Worm (Caenorhabditis elegans): ENCODE results near the gene cwp-5.

The cwp-5 gene

DNA sequence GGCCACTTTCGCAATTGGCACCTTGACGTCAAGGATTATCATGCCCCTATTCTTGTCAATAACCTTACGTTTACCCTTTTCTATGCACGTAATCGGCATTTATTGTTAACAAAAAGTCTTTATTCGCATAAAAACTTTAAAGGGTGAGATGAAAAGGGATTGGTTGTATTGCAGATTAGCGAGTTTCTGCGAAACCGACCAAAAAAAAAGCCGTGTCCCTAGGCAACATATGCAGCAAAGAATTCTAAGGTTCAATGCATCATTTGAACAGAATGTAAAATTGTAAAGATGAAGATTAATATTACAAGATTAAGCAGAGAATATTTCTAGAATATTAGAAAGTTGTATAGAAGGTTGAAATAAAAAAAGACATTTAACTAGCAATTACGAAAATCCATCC is 7.7 kb downstream of the cwp-5 start:
- peak; percentile 84 for TF ChIP-seq pax-3 (tag; optimal IDR thresholded peaks at IDR 0.05)
- TF ChIP-seq dsc-1 (tag; optimal IDR thresholded peaks at IDR 0.05), result peak; percentile 90
- TF ChIP-seq sup-37 (GFP tag; optimal IDR thresholded peaks at IDR 0.05), result no peak
- no peak for TF ChIP-seq Y116A8C.19 (tag; optimal IDR thresholded peaks at IDR 0.05; ENCODE audit: borderline replicate concordance)
- peak; percentile 38 for TF ChIP-seq fkh-8 (tag; optimal IDR thresholded peaks at IDR 0.05)
- no peak for TF ChIP-seq unc-98 (GFP tag; IDR thresholded peaks at IDR 0.05)
- peak; percentile 72 for TF ChIP-seq sox-4 (tag; optimal IDR thresholded peaks at IDR 0.05)
- TF ChIP-seq nhr-47 (tag; optimal IDR thresholded peaks at IDR 0.05), result peak; percentile 17
- TF ChIP-seq nhr-11 (tag; optimal IDR thresholded peaks at IDR 0.05), result peak; percentile 28
- no peak for TF ChIP-seq ama-1 (optimal IDR thresholded peaks at IDR 0.05)
- no peak for TF ChIP-seq efl-1 (optimal IDR thresholded peaks at IDR 0.05)
- TF ChIP-seq efl-1 (GFP tag; optimal IDR thresholded peaks at IDR 0.05 in 1 of 2), result peak in 1 of 2 experiments; percentile 69
- no peak for TF ChIP-seq zip-4 (GFP tag; optimal IDR thresholded peaks at IDR 0.05)
- TF ChIP-seq nhr-84 (tag; optimal IDR thresholded peaks at IDR 0.05), result no peak

ce11 chrX:13178347-13178746 is 11.4 kb downstream of the cwp-5 start, which contains the start of gene nlp-3:
Gene nlp-3 (minus strand): TSS chrX:13178447.
- TF ChIP-seq nhr-84 (tag; optimal IDR thresholded peaks at IDR 0.05) (no peak), mdl-1 (tag; optimal IDR thresholded peaks at IDR 0.05) (no peak), rnt-1 (tag; optimal IDR thresholded peaks at IDR 0.05) (no peak), pax-3 (tag; optimal IDR thresholded peaks at IDR 0.05) (peak; percentile 18), nhr-19 (GFP tag; conservative IDR thresholded peaks at IDR 0.05) (no peak), tlp-1 (tag; optimal IDR thresholded peaks at IDR 0.05) (no peak), dsc-1 (tag; optimal IDR thresholded peaks at IDR 0.05) (peak; percentile 82), nhr-47 (tag; optimal IDR thresholded peaks at IDR 0.05) (peak; percentile 15), zip-4 (GFP tag; optimal IDR thresholded peaks at IDR 0.05) (no peak), mab-9 (GFP tag; IDR thresholded peaks at IDR 0.05) (no peak), nhr-28 (tag; optimal IDR thresholded peaks at IDR 0.05) (no peak), C16A3.4 (tag; optimal IDR thresholded peaks at IDR 0.05) (no peak), skn-1 (tag; optimal IDR thresholded peaks at IDR 0.05) (no peak)

- TF ChIP-seq ceh-88 (GFP tag; IDR thresholded peaks at IDR 0.05) (no peak), nhr-85 (tag) (peak; percentile 74)
Measured at ce11 chrX:13174437-13174836, 15.3 kb downstream of the cwp-5 start.

DNA sequence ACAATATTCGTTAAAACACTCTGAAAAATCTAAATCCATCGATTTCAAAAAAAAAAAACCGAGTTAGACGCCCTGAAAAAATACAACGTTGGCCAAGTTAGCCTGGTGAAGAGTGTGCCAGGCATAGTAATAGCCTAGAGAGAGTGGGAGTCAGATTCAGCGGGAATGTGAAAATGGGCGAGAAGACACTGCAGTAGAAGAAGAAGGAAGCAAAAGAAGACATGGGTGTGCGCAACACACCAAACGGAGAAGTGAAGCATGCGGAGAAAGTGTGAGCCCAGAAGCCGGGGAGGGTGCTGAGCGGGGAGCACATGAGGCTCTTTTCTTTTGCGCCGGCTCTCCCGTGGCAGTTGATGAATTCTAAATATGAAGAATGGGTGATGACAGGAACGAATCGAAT is 18.6 kb downstream of the cwp-5 start:
- TF ChIP-seq dsc-1 (tag; optimal IDR thresholded peaks at IDR 0.05) (peak; percentile 34), jun-1 (tag; optimal IDR thresholded peaks at IDR 0.05) (no peak), elt-2 (tag; optimal IDR thresholded peaks at IDR 0.05) (no peak), pag-3 (tag; optimal IDR thresholded peaks at IDR 0.05; ENCODE audit: borderline replicate concordance, insufficient read depth) (no peak), ama-1 (optimal IDR thresholded peaks at IDR 0.05) (no peak), lin-35 (GFP tag; optimal IDR thresholded peaks at IDR 0.05) (no peak), nhr-71 (tag; optimal IDR thresholded peaks at IDR 0.05) (peak; percentile 36), snu-23 (GFP tag; optimal IDR thresholded peaks at IDR 0.05) (peak; percentile 43), isw-1 (GFP tag; IDR thresholded peaks at IDR 0.05) (no peak), lsy-2 (tag; optimal IDR thresholded peaks at IDR 0.05) (peak in 1 of 2 experiments; percentile 25), nhr-19 (GFP tag; conservative IDR thresholded peaks at IDR 0.05) (no peak; the same call in 1 of the 2 replicates), unc-30 (tag; optimal IDR thresholded peaks at IDR 0.05) (no peak), mab-9 (GFP tag; IDR thresholded peaks at IDR 0.05) (no peak), ztf-4 (tag; optimal IDR thresholded peaks at IDR 0.05) (no peak), pqm-1 (tag; optimal IDR thresholded peaks at IDR 0.05) (no peak), unc-98 (GFP tag; IDR thresholded peaks at IDR 0.05) (no peak), hpl-2 (GFP tag; optimal IDR thresholded peaks at IDR 0.05) (no peak), sox-4 (tag; optimal IDR thresholded peaks at IDR 0.05) (no peak), grh-1 (GFP tag; IDR thresholded peaks at IDR 0.05) (no peak), efl-3 (GFP tag; optimal IDR thresholded peaks at IDR 0.05) (no peak), nhr-12 (tag; optimal IDR thresholded peaks at IDR 0.05) (no peak), hlh-17 (GFP tag; optimal IDR thresholded peaks at IDR 0.05; ENCODE audit: borderline replicate concordance) (no peak), unc-62 (GFP tag; optimal IDR thresholded peaks at IDR 0.05) (no peak), alr-1 (tag; optimal IDR thresholded peaks at IDR 0.05; ENCODE audit: borderline replicate concordance) (no peak), sptf-1 (tag; optimal IDR thresholded peaks at IDR 0.05) (no peak), nhr-76 (tag; optimal IDR thresholded peaks at IDR 0.05) (no peak), aly-2 (tag; optimal IDR thresholded peaks at IDR 0.05) (no peak), blmp-1 (tag; optimal IDR thresholded peaks at IDR 0.05) (no peak), lin-15B (tag; optimal IDR thresholded peaks at IDR 0.05) (no peak), tlp-1 (tag; optimal IDR thresholded peaks at IDR 0.05) (no peak), C16A3.4 (tag; optimal IDR thresholded peaks at IDR 0.05) (no peak), lin-13 (GFP tag; optimal IDR thresholded peaks at IDR 0.05) (no peak)

Data from whole organism, L1 larva.